Worm (Caenorhabditis elegans) whole organism, L3 larva: Measurements from ENCODE around the gene del-6.

Experiments
- snpc-4 ChIP-seq: fragments of 150-350 bp; optimal IDR thresholded peaks from 2 replicates; lab custom pipeline; 2014; ENCODE audit warnings: missing biosample characterization, missing genetic modification characterization
- ztf-11 ChIP-seq: fragments of 150-350 bp; optimal IDR thresholded peaks from 2 replicates; lab custom pipeline; 2014; ENCODE audit warnings: missing biosample characterization, missing genetic modification characterization

ce11 chrV:10546749-10547148 is 26.0 kb upstream of the del-6 start, which contains the start of gene F25D1.5:
- no peak for TF ChIP-seq ztf-11
- no peak for TF ChIP-seq snpc-4
